Worm (Caenorhabditis elegans): ENCODE results near the gene uda-1.

DNA sequence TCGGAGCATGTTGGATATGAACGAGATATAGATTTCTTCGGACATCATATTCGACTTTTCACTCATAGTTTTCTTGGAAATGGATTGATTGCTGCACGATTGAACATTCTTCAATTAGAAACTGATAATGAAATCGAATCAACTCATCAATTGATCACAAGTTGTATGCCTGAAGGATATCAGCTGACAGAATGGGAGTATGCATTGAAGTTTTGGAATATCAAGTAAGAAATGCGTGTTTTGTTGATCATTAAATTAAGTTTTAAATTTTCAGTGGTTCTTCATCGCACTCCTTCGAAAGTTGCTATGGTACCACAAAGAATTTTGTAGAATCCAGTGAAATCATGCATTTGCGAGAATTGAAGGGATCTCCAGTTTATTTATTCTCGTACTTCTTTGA, 1.8 kb downstream of the uda-1 start:
- TF ChIP-seq mab-5 (tag; optimal IDR thresholded peaks at IDR 0.05) (no peak), hlh-1 (tag; optimal IDR thresholded peaks at IDR 0.05) (no peak), ztf-11 (tag; optimal IDR thresholded peaks at IDR 0.05) (no peak), pha-4 (tag; optimal IDR thresholded peaks at IDR 0.05) (no peak), elt-3 (tag; optimal IDR thresholded peaks at IDR 0.05) (no peak), sem-2 (GFP tag; optimal IDR thresholded peaks at IDR 0.05) (no peak), lin-13 (tag; optimal IDR thresholded peaks at IDR 0.05) (no peak), lsy-2 (tag; optimal IDR thresholded peaks at IDR 0.05) (no peak), mls-2 (tag; optimal IDR thresholded peaks at IDR 0.05) (no peak), nhr-28 (tag; optimal IDR thresholded peaks at IDR 0.05) (no peak), ceh-83 (GFP tag; optimal IDR thresholded peaks at IDR 0.05) (no peak), nhr-76 (tag; optimal IDR thresholded peaks at IDR 0.05) (no peak), blmp-1 (tag; optimal IDR thresholded peaks at IDR 0.05) (no peak)

Data from whole organism, mixed stage, embryonic.